Worm (Caenorhabditis elegans): ENCODE measurements around the gene kat-1.

kat-1 gene

DNA sequence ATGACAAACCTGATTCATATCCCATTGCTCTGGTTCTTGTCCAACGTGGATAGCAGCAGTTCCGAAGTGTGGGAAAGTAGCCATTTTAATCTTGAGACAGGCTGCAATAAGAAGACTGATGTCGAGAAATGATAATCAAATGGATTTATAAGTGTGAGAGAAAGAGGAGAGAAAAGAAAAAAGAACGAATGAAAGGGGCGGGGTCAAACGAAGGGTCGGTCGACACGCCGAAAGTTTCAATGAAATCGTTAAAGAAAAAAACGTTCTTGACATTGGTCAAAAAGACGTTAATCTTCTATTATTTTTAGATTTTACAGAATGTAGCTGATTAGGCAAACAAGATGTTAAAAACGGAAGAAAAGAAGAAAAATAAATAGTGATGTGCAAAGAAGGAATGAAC is 15.8 kb upstream of the kat-1 start, which contains the start of gene cth-2:
cth-2 (minus strand) TSS at position 101 of the 400 bp plus-strand sequence.
- peak; percentile 64 for TF ChIP-seq blmp-1 (tag; optimal IDR thresholded peaks at IDR 0.05)
- no peak for TF ChIP-seq unc-86 (tag; optimal IDR thresholded peaks at IDR 0.05)
- peak; percentile 32 for TF ChIP-seq lin-14 (GFP tag; optimal IDR thresholded peaks at IDR 0.05)
- peak; percentile 12 for TF ChIP-seq mep-1 (tag; optimal IDR thresholded peaks at IDR 0.05)
- TF ChIP-seq aha-1 (tag; optimal IDR thresholded peaks at IDR 0.05): no peak
- TF ChIP-seq ceh-88 (GFP tag; IDR thresholded peaks at IDR 0.05): no peak
- TF ChIP-seq egl-13 (tag; optimal IDR thresholded peaks at IDR 0.05): no peak

DNA sequence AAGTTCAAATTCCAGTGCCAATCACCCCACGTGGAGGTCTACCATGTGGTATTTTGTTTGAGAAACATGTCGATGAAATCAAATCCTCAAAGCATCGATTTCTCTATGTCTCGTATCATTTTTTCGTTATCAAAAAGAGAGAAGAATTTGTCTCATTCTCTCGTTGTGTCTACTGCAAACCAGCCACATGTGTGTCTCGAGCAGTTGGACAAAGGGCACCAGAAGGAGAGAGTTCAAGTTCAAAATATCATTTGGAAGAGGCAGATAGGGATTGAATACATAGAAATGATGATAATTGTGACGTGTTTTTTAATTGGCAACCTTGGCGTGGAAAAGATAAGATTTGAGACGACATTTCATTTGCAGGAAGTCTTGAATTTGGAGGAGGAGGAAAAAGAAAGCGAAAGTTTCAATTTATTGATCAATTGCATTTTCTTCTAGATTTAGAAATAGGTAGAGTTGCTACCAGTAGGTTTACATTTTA is 14.3 kb upstream of the kat-1 start:
- TF ChIP-seq nhr-12 (tag; optimal IDR thresholded peaks at IDR 0.05): no peak
- no peak for TF ChIP-seq ztf-11 (tag; optimal IDR thresholded peaks at IDR 0.05)
- TF ChIP-seq fkh-8 (tag; optimal IDR thresholded peaks at IDR 0.05): no peak
- no peak for TF ChIP-seq xbp-1 (tag; optimal IDR thresholded peaks at IDR 0.05)
- no peak for TF ChIP-seq zip-4 (GFP tag; optimal IDR thresholded peaks at IDR 0.05)
- peak; percentile 46 for TF ChIP-seq grh-1 (GFP tag; IDR thresholded peaks at IDR 0.05)
- peak; percentile 64 for TF ChIP-seq rnt-1 (tag; optimal IDR thresholded peaks at IDR 0.05)
- peak; percentile 83 for TF ChIP-seq elt-2 (tag; optimal IDR thresholded peaks at IDR 0.05)
- no peak for TF ChIP-seq nhr-84 (tag; optimal IDR thresholded peaks at IDR 0.05)
- no peak for TF ChIP-seq sox-4 (tag; optimal IDR thresholded peaks at IDR 0.05)
- TF ChIP-seq fkh-10 (GFP tag; optimal IDR thresholded peaks at IDR 0.05): no peak
- TF ChIP-seq lir-3 (tag; optimal IDR thresholded peaks at IDR 0.05; ENCODE audit: poor library complexity): peak; percentile 37
- TF ChIP-seq nhr-71 (tag; optimal IDR thresholded peaks at IDR 0.05): peak; percentile 91
- TF ChIP-seq alr-1 (tag; optimal IDR thresholded peaks at IDR 0.05; ENCODE audit: borderline replicate concordance): no peak
- no peak for TF ChIP-seq ceh-88 (GFP tag; IDR thresholded peaks at IDR 0.05)
- peak; percentile 62 for TF ChIP-seq blmp-1 (tag; optimal IDR thresholded peaks at IDR 0.05)
- no peak for TF ChIP-seq isw-1 (GFP tag; IDR thresholded peaks at IDR 0.05)
- TF ChIP-seq nhr-28 (tag; optimal IDR thresholded peaks at IDR 0.05): no peak
- no peak for TF ChIP-seq egl-13 (tag; optimal IDR thresholded peaks at IDR 0.05)
- TF ChIP-seq ceh-90 (tag; optimal IDR thresholded peaks at IDR 0.05): no peak
- no peak for TF ChIP-seq nhr-11 (tag; optimal IDR thresholded peaks at IDR 0.05)
- no peak for TF ChIP-seq pqm-1 (tag; optimal IDR thresholded peaks at IDR 0.05)
- no peak for TF ChIP-seq Y116A8C.19 (tag; optimal IDR thresholded peaks at IDR 0.05; ENCODE audit: borderline replicate concordance)
- TF ChIP-seq mef-2 (tag; optimal IDR thresholded peaks at IDR 0.05): no peak
- no peak for TF ChIP-seq lin-13 (GFP tag; optimal IDR thresholded peaks at IDR 0.05)
- TF ChIP-seq tlp-1 (tag; optimal IDR thresholded peaks at IDR 0.05): no peak
- no peak for TF ChIP-seq nhr-237 (tag; optimal IDR thresholded peaks at IDR 0.05)
- no peak for TF ChIP-seq C04F5.9 (tag; optimal IDR thresholded peaks at IDR 0.05)
- peak; percentile 61 for TF ChIP-seq nhr-90 (tag; optimal IDR thresholded peaks at IDR 0.05; ENCODE audit: poor library complexity)
- TF ChIP-seq ces-1 (GFP tag; optimal IDR thresholded peaks at IDR 0.05): no peak
- TF ChIP-seq pag-3 (tag; optimal IDR thresholded peaks at IDR 0.05; ENCODE audit: borderline replicate concordance, insufficient read depth): peak; percentile 5
- TF ChIP-seq unc-98 (GFP tag; IDR thresholded peaks at IDR 0.05): no peak
- TF ChIP-seq efl-1 (optimal IDR thresholded peaks at IDR 0.05): peak in 1 of 2 experiments; percentile 28
- peak; percentile 7 to 87 for TF ChIP-seq efl-1 (GFP tag; optimal IDR thresholded peaks at IDR 0.05 in 1 of 2)
- TF ChIP-seq unc-130 (tag; optimal IDR thresholded peaks at IDR 0.05): no peak
- TF ChIP-seq elt-3 (tag; optimal IDR thresholded peaks at IDR 0.05): peak in 3 of 6 experiments; percentile 53 to 79 (median 72)
- TF ChIP-seq jun-1 (tag; optimal IDR thresholded peaks at IDR 0.05): no peak
- TF ChIP-seq nhr-77 (tag; optimal IDR thresholded peaks at IDR 0.05): no peak
- no peak for TF ChIP-seq nhr-76 (tag; optimal IDR thresholded peaks at IDR 0.05)
- peak; percentile 57 for TF ChIP-seq skn-1 (tag; optimal IDR thresholded peaks at IDR 0.05)
- no peak for TF ChIP-seq ceh-63 (GFP tag; optimal IDR thresholded peaks at IDR 0.05)
- no peak for TF ChIP-seq aha-1 (tag; optimal IDR thresholded peaks at IDR 0.05)
- TF ChIP-seq lin-14 (GFP tag; optimal IDR thresholded peaks at IDR 0.05): peak; percentile 88
- TF ChIP-seq snpc-4 (tag; optimal IDR thresholded peaks at IDR 0.05): no peak
- TF ChIP-seq zag-1 (tag; optimal IDR thresholded peaks at IDR 0.05): no peak
- peak; percentile 70 for TF ChIP-seq tbx-2 (tag; optimal IDR thresholded peaks at IDR 0.05)
- TF ChIP-seq irx-1 (tag; optimal IDR thresholded peaks at IDR 0.05): no peak
- TF ChIP-seq ztf-4 (tag; optimal IDR thresholded peaks at IDR 0.05): peak; percentile 30
- no peak for TF ChIP-seq vab-15 (tag; optimal IDR thresholded peaks at IDR 0.05)

Data from whole organism, L1 larva.